Worm (Caenorhabditis elegans): ENCODE data around the gene cah-1.
A peak's percentile ranks its signal among the peaks of the same experiment; 100 is the strongest.

The cah-1 gene

DNA sequence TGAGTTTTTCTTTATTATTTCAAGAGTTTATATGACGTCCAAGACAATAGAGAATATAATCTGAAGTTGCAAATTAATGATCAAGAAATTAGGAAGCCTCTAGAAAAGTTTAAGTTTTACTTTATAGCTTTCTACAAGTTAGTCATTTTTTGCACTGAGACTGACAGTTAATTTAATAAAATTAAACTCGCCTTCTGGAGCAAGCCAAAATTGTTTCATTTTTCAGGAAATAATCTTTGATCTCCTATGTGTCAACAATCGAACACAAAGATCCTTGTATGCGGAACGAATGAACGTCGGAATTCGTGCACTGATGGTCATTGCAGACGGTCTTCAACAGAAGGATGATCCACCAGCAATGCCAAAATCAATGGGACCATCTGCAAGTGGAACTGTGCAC is 27.0 kb upstream of the cah-1 start:
- TF ChIP-seq klf-2 (GFP tag; conservative IDR thresholded peaks at IDR 0.05) = no peak
- TF ChIP-seq ztf-29 (GFP tag; IDR thresholded peaks at IDR 0.05) = no peak
- no peak for TF ChIP-seq med-1 (GFP tag; optimal IDR thresholded peaks at IDR 0.05; ENCODE audit: insufficient read depth)
- no peak for TF ChIP-seq ztf-23 (GFP tag; IDR thresholded peaks at IDR 0.05)

- TF ChIP-seq T22C8.4 (GFP tag; IDR thresholded peaks at IDR 0.05) = no peak
- no peak for TF ChIP-seq klf-2 (GFP tag; conservative IDR thresholded peaks at IDR 0.05)
- no peak for TF ChIP-seq cog-1 (tag; optimal IDR thresholded peaks at IDR 0.05)
- no peak for TF ChIP-seq flt-1 (GFP tag; IDR thresholded peaks at IDR 0.05)
- TF ChIP-seq ref-1 (GFP tag; conservative IDR thresholded peaks at IDR 0.05) = no peak
- no peak for TF ChIP-seq tab-1 (GFP tag; IDR thresholded peaks at IDR 0.05)
- TF ChIP-seq ztf-23 (GFP tag; IDR thresholded peaks at IDR 0.05) = no peak
- no peak for TF ChIP-seq med-1 (GFP tag; optimal IDR thresholded peaks at IDR 0.05; ENCODE audit: insufficient read depth)
- no peak for TF ChIP-seq ztf-29 (GFP tag; IDR thresholded peaks at IDR 0.05)
Measured at ce11 chrIII:5109401-5109800, 24.0 kb upstream of the cah-1 start, which contains the start of gene sax-2. Gene sax-2, plus strand, starts transcription at chrIII:5109701.

DNA sequence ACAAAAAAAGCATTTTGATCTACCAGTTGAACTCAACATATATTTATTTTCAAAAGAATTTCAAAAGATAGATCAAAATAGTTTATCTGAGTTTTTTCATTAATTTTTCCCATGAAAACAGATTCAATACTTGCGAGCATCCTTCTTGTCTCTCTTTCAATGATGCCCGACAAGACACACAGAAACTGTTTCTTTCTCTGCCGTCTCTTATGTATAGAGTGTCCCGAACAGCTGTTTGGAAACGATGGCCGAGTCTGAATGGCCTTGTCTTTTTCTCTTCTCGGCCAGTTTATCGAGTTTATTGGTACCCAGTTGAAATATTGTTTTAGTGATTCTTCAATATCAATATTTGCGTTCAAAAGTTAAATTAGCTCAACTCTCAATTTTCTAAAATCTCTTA is 23.3 kb upstream of the cah-1 start:
- TF ChIP-seq ztf-23 (GFP tag; IDR thresholded peaks at IDR 0.05) = peak; percentile 57; the same call in 1 of the 2 replicates
- no peak for TF ChIP-seq flt-1 (GFP tag; IDR thresholded peaks at IDR 0.05)

- TF ChIP-seq flt-1 (GFP tag; IDR thresholded peaks at IDR 0.05) (no peak), klf-2 (GFP tag; conservative IDR thresholded peaks at IDR 0.05) (0 out of 2 replicates have a peak, but pooled peaks have one; percentile 14)
Measured at ce11 chrIII:5107959-5108358, 22.5 kb upstream of the cah-1 start.

DNA sequence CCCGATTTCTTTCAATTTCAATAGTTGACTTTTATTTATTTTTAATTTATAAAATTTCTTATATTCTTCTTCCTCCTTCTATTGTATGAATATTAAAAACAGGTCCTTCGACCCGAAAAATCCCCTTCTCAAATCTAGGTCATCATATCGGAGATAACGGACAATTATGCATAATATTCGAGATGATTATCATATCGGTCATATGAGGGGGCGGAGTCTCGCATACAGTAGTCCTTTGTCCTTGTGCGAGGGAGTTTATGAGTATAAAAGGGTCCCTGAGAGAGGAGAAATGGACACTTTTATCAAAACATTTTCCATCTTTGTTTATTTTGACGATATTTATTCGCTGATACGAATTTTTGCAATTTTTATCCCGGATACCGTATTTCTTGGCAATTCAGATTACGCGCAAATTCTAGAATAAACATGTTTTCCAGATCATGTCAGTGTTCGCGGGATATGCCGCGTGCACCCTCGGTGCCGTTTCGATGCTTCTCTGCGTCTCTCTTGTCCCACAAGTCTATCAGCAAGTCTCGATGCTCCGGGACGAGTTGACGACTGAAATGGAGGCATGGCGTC is 21.6 kb upstream of the cah-1 start, which contains the start of gene dpy-17:
Gene dpy-17 (plus strand): TSS at position 438 of the 579 bp plus-strand sequence.
- TF ChIP-seq ztf-23 (GFP tag; IDR thresholded peaks at IDR 0.05) (no peak), T22C8.4 (GFP tag; IDR thresholded peaks at IDR 0.05) (no peak), cog-1 (tag; optimal IDR thresholded peaks at IDR 0.05) (no peak), ref-1 (GFP tag; conservative IDR thresholded peaks at IDR 0.05) (no peak)

- TF ChIP-seq klf-2 (GFP tag; conservative IDR thresholded peaks at IDR 0.05) = no peak
- TF ChIP-seq ztf-29 (GFP tag; IDR thresholded peaks at IDR 0.05) = no peak
- TF ChIP-seq med-1 (GFP tag; optimal IDR thresholded peaks at IDR 0.05; ENCODE audit: insufficient read depth) = no peak
- no peak for TF ChIP-seq T22C8.4 (GFP tag; IDR thresholded peaks at IDR 0.05)
- no peak for TF ChIP-seq flt-1 (GFP tag; IDR thresholded peaks at IDR 0.05)
- no peak for TF ChIP-seq ref-1 (GFP tag; conservative IDR thresholded peaks at IDR 0.05)
- TF ChIP-seq cog-1 (tag; optimal IDR thresholded peaks at IDR 0.05) = no peak
- TF ChIP-seq ztf-23 (GFP tag; IDR thresholded peaks at IDR 0.05) = no peak
- no peak for TF ChIP-seq tab-1 (GFP tag; IDR thresholded peaks at IDR 0.05)
Measured at ce11 chrIII:5105485-5105884, 20.1 kb upstream of the cah-1 start.

DNA sequence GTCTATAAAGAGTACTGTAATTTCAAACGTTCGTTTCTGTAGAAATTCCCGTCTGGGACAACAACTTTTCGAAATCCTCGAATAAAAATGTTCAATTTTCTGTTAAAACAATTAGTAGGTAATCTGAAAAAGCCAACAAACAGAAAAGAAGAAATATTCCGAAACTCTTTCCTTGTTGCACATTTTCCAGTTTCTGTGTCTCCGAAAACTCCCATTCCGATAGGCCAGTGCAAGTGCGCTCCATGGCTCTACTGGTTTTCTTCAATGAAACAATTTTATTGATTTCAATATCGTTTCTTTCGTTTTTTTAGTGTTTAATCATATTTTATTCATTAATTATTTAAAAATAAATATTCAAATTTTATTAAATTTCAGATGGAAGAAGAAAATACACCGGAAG is 17.2 kb upstream of the cah-1 start, which contains the start of gene F54D8.6:
Gene F54D8.6 (plus strand): TSS at position 370 of the 400 bp plus-strand sequence.
- no peak for TF ChIP-seq klf-2 (GFP tag; conservative IDR thresholded peaks at IDR 0.05)
- no peak for TF ChIP-seq flt-1 (GFP tag; IDR thresholded peaks at IDR 0.05)
- no peak for TF ChIP-seq tab-1 (GFP tag; IDR thresholded peaks at IDR 0.05)
- TF ChIP-seq ref-1 (GFP tag; conservative IDR thresholded peaks at IDR 0.05) = no peak
- TF ChIP-seq cog-1 (tag; optimal IDR thresholded peaks at IDR 0.05) = no peak
- TF ChIP-seq T22C8.4 (GFP tag; IDR thresholded peaks at IDR 0.05) = no peak
- no peak for TF ChIP-seq ztf-29 (GFP tag; IDR thresholded peaks at IDR 0.05)
- TF ChIP-seq med-1 (GFP tag; optimal IDR thresholded peaks at IDR 0.05; ENCODE audit: insufficient read depth) = no peak
- no peak for TF ChIP-seq ztf-23 (GFP tag; IDR thresholded peaks at IDR 0.05)

ce11 chrIII:5099500-5099899 is 14.1 kb upstream of the cah-1 start:
- TF ChIP-seq tab-1 (GFP tag; IDR thresholded peaks at IDR 0.05) (no peak), klf-2 (GFP tag; conservative IDR thresholded peaks at IDR 0.05) (no peak), med-1 (GFP tag; optimal IDR thresholded peaks at IDR 0.05; ENCODE audit: insufficient read depth) (no peak), ztf-23 (GFP tag; IDR thresholded peaks at IDR 0.05) (no peak), T22C8.4 (GFP tag; IDR thresholded peaks at IDR 0.05) (no peak), cog-1 (tag; optimal IDR thresholded peaks at IDR 0.05) (no peak), flt-1 (GFP tag; IDR thresholded peaks at IDR 0.05) (no peak), ztf-29 (GFP tag; IDR thresholded peaks at IDR 0.05) (no peak), ref-1 (GFP tag; conservative IDR thresholded peaks at IDR 0.05) (no peak)

- TF ChIP-seq tab-1 (GFP tag; IDR thresholded peaks at IDR 0.05) (no peak), ref-1 (GFP tag; conservative IDR thresholded peaks at IDR 0.05) (no peak), T22C8.4 (GFP tag; IDR thresholded peaks at IDR 0.05) (no peak), ztf-23 (GFP tag; IDR thresholded peaks at IDR 0.05) (no peak), klf-2 (GFP tag; conservative IDR thresholded peaks at IDR 0.05) (no peak), flt-1 (GFP tag; IDR thresholded peaks at IDR 0.05) (no peak), ztf-29 (GFP tag; IDR thresholded peaks at IDR 0.05) (no peak), cog-1 (tag; optimal IDR thresholded peaks at IDR 0.05) (no peak), med-1 (GFP tag; optimal IDR thresholded peaks at IDR 0.05; ENCODE audit: insufficient read depth) (no peak)
Measured at ce11 chrIII:5098740-5099276, 13.4 kb upstream of the cah-1 start.

DNA sequence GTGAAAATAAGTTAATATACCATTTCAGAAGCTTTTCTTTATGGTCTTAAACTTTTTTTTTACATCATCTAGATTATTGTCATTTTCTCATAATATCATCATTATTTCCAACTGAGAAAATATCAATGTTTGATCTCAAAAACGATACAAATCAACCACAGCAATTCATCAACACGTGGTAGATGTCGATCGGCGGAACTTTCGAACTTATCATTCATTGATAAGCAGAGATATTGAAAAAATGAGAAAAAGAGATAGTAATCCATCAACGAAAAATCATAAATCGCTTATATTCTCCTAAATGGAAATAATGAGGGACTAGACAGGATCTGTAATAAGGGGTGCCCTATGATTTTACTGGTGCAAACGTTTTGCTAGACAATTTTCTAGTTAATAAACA is 11.3 kb upstream of the cah-1 start:
- TF ChIP-seq tab-1 (GFP tag; IDR thresholded peaks at IDR 0.05) (no peak), ztf-29 (GFP tag; IDR thresholded peaks at IDR 0.05) (no peak), med-1 (GFP tag; optimal IDR thresholded peaks at IDR 0.05; ENCODE audit: insufficient read depth) (no peak), ztf-23 (GFP tag; IDR thresholded peaks at IDR 0.05) (no peak), cog-1 (tag; optimal IDR thresholded peaks at IDR 0.05) (no peak), klf-2 (GFP tag; conservative IDR thresholded peaks at IDR 0.05) (no peak), T22C8.4 (GFP tag; IDR thresholded peaks at IDR 0.05) (no peak), flt-1 (GFP tag; IDR thresholded peaks at IDR 0.05) (no peak), ref-1 (GFP tag; conservative IDR thresholded peaks at IDR 0.05) (no peak)

All from whole organism, midembryonic.